Fruit fly (Drosophila melanogaster): ENCODE data around the gene Pus7.
A peak's percentile ranks its signal among the peaks of the same experiment; 100 is the strongest.

DNA sequence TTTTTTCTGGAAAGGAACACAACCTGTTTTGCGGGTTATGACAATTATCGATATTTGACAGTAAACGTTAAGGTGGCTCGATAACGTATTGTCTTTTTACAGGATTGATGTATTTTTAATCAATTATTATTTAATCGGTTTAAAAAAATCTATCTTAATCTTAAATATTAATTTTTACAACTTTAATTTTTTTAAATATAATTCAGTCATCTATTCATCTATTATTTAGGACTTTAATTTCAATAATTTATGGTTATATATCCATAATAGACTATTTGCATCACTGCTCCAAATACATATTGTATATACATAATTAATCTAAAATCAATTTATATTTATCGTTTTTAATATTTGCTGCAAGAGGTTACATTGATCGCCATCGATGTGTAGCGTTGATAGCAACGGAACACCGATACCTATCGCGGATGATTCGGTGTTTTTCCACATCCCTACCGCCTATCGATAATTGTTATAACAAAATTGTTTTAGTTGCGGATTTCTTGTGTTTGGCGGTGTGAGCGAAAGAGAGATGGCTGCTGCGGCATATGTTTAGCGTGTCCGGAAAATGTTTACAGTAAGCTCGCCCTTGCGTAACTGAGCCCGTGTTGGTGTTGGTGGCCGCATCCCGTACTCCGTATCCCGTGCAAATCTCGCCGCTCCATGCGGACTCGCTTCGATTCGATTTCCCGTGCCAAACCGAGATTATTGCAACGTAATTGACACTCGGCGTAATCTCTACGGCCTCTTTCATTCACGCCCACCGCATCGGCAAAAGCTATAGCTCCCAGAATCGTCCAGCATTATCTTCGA is 15.2 kb downstream of the Pus7 start, which contains the start of the genes GstO1 and foi:
- TF ChIP-seq ovo (GFP tag; optimal IDR thresholded peaks at IDR 0.05) (peak; percentile 32), CG14711 (tag; optimal IDR thresholded peaks at IDR 0.05) (peak; percentile 56), tj (GFP tag; optimal IDR thresholded peaks at IDR 0.05) (peak; percentile 65), cic (GFP tag; optimal IDR thresholded peaks at IDR 0.05) (peak; percentile 84), cnc (optimal IDR thresholded peaks at IDR 0.05) (no peak), Mnt (GFP tag; optimal IDR thresholded peaks at IDR 0.05) (peak; percentile 57), toe (GFP tag; optimal IDR thresholded peaks at IDR 0.05) (no peak), CG33017 (tag; optimal IDR thresholded peaks at IDR 0.05) (peak; percentile 19), kay (GFP tag; ENCODE audit: borderline replicate concordance) (peak; percentile 62), bab1 (GFP tag; optimal IDR thresholded peaks at IDR 0.05) (peak; percentile 57), CG1620 (GFP tag; optimal IDR thresholded peaks at IDR 0.05) (peak; percentile 35)

Measured in whole organism, adult.